Worm (Caenorhabditis elegans) whole organism, mixed stage, embryonic: ENCODE results near the gene wago-4.

Experiments used
- M03D4.4 ChIP-seq: sonication (generic microtip); optimal IDR thresholded peaks from 2 replicates; lab custom pipeline; 2017; ENCODE audit warnings: mild to moderate bottlenecking, missing genetic modification characterization, missing compliant biosample characterization
- bed-3 ChIP-seq: fragments of 200-800 bp; sonication (Bioruptor generic); optimal IDR thresholded peaks from 3 replicates; lab custom pipeline; 2018; ENCODE audit warnings: mild to moderate bottlenecking, missing genetic modification characterization, moderate library complexity, missing compliant biosample characterization
- blmp-1 ChIP-seq: fragments of 150-350 bp; optimal IDR thresholded peaks from 2 replicates; lab custom pipeline; 2014; ENCODE audit warnings: missing biosample characterization, missing genetic modification characterization
- ceh-39 ChIP-seq: fragments of 150-350 bp; optimal IDR thresholded peaks from 2 replicates; lab custom pipeline; 2014; ENCODE audit warnings: missing biosample characterization, missing genetic modification characterization
- ceh-43 ChIP-seq: fragments of 200-800 bp; sonication (Bioruptor generic); optimal IDR thresholded peaks from 2 replicates; lab custom pipeline; 2018; ENCODE audit warnings: mild to moderate bottlenecking, missing genetic modification characterization, moderate library complexity, missing compliant biosample characterization
- ceh-83 ChIP-seq: fragments of 200-800 bp; sonication (Bioruptor generic); optimal IDR thresholded peaks from 2 replicates; lab custom pipeline; 2018; ENCODE audit warnings: mild to moderate bottlenecking, missing genetic modification characterization, missing compliant biosample characterization
- ces-1 ChIP-seq: fragments of 150-350 bp; optimal IDR thresholded peaks from 2 replicates; lab custom pipeline; 2014; ENCODE audit warnings: missing biosample characterization, missing genetic modification reagents, missing genetic modification characterization
- cnd-1 ChIP-seq: fragments of 200-800 bp; sonication (Bioruptor generic); optimal IDR thresholded peaks from 2 replicates; lab custom pipeline; 2018; ENCODE audit warnings: mild to moderate bottlenecking, missing genetic modification characterization, missing compliant biosample characterization
- drap-1 ChIP-seq: fragments of 200-800 bp; sonication (Bioruptor generic); optimal IDR thresholded peaks from 3 replicates; lab custom pipeline; 2018; ENCODE audit warnings: mild to moderate bottlenecking, missing genetic modification characterization, missing compliant biosample characterization
- elt-1 ChIP-seq: sonication (generic microtip); optimal IDR thresholded peaks from 2 replicates; lab custom pipeline; 2017; ENCODE audit warnings: missing genetic modification characterization, mild to moderate bottlenecking, missing compliant biosample characterization, antibody characterized with exemption, moderate library complexity, borderline replicate concordance; ENCODE audit not compliant: insufficient read depth
- elt-3 ChIP-seq: fragments of 150-350 bp; optimal IDR thresholded peaks from 2 replicates; lab custom pipeline; 2014; ENCODE audit warnings: missing biosample characterization, missing genetic modification characterization
- flh-1 ChIP-seq: fragments of 200-800 bp; sonication (Bioruptor generic); optimal IDR thresholded peaks from 2 replicates; lab custom pipeline; 2018; ENCODE audit warnings: mild to moderate bottlenecking, missing genetic modification characterization, moderate library complexity, missing compliant biosample characterization
- ham-2 ChIP-seq: fragments of 200-800 bp; sonication (Bioruptor generic); optimal IDR thresholded peaks from 2 replicates; lab custom pipeline; 2018; ENCODE audit warnings: mild to moderate bottlenecking, missing genetic modification characterization, missing compliant biosample characterization
- hlh-1 ChIP-seq: fragments of 150-350 bp; optimal IDR thresholded peaks from 2 replicates; lab custom pipeline; 2014; ENCODE audit warnings: missing biosample characterization, missing genetic modification reagents, missing genetic modification characterization
- lin-13 ChIP-seq: fragments of 150-350 bp; optimal IDR thresholded peaks from 2 replicates; lab custom pipeline; 2014; ENCODE audit warnings: missing biosample characterization, missing genetic modification characterization
- lin-32 ChIP-seq: fragments of 200-800 bp; sonication (Bioruptor generic); optimal IDR thresholded peaks from 2 replicates; lab custom pipeline; 2018; ENCODE audit warnings: mild to moderate bottlenecking, missing genetic modification characterization, missing compliant biosample characterization
- lsy-2 ChIP-seq: fragments of 150-350 bp; optimal IDR thresholded peaks from 2 replicates; lab custom pipeline; 2014; ENCODE audit warnings: missing biosample characterization, missing genetic modification characterization
- mab-5 ChIP-seq: fragments of 150-350 bp; optimal IDR thresholded peaks from 2 replicates; lab custom pipeline; 2014; ENCODE audit warnings: missing biosample characterization, missing genetic modification characterization
- mep-1 ChIP-seq: fragments of 150-350 bp; optimal IDR thresholded peaks from 2 replicates; lab custom pipeline; 2017; ENCODE audit warnings: missing biosample characterization, missing genetic modification reagents, missing genetic modification characterization, inconsistent platforms
- mls-2 ChIP-seq: sonication (generic microtip); optimal IDR thresholded peaks from 2 replicates; lab custom pipeline; 2016; ENCODE audit warnings: mild to moderate bottlenecking, missing genetic modification characterization, moderate library complexity, missing compliant biosample characterization
- nhr-2 ChIP-seq: fragments of 150-350 bp; optimal IDR thresholded peaks from 2 replicates; lab custom pipeline; 2014; ENCODE audit warnings: missing biosample characterization, missing genetic modification characterization
- nhr-237 ChIP-seq: fragments of 150-350 bp; optimal IDR thresholded peaks from 2 replicates; lab custom pipeline; 2014; ENCODE audit warnings: missing biosample characterization, missing genetic modification characterization
- nhr-28 ChIP-seq: fragments of 150-350 bp; optimal IDR thresholded peaks from 2 replicates; lab custom pipeline; 2014; ENCODE audit warnings: missing biosample characterization, missing genetic modification characterization
- nhr-76 ChIP-seq: sonication (generic microtip); optimal IDR thresholded peaks from 2 replicates; lab custom pipeline; 2017; ENCODE audit warnings: missing biosample characterization, missing genetic modification characterization
- pha-4 ChIP-seq: fragments of 150-350 bp; optimal IDR thresholded peaks from 2 replicates; lab custom pipeline; 2018; ENCODE audit warnings: missing biosample characterization, missing genetic modification reagents, missing genetic modification characterization
- sem-2 ChIP-seq: fragments of 200-800 bp; sonication (Bioruptor generic); optimal IDR thresholded peaks from 2 replicates; lab custom pipeline; 2018; ENCODE audit warnings: mild to moderate bottlenecking, missing genetic modification characterization, missing compliant biosample characterization
- sptf-1 ChIP-seq: sonication (generic microtip); optimal IDR thresholded peaks from 2 replicates; lab custom pipeline; 2017; ENCODE audit warnings: mild to moderate bottlenecking, missing genetic modification characterization, moderate library complexity, missing compliant biosample characterization
- tbx-8 ChIP-seq: fragments of 200-800 bp; sonication (Bioruptor generic); optimal IDR thresholded peaks from 2 replicates; lab custom pipeline; 2018; ENCODE audit warnings: mild to moderate bottlenecking, missing genetic modification characterization, moderate library complexity, missing compliant biosample characterization
- unc-120 ChIP-seq: sonication (generic microtip); optimal IDR thresholded peaks from 2 replicates; lab custom pipeline; 2017; ENCODE audit warnings: missing genetic modification characterization, missing compliant biosample characterization; ENCODE audit not compliant: poor library complexity, severe bottlenecking
- unc-62 ChIP-seq: fragments of 150-350 bp; optimal IDR thresholded peaks from 2 replicates; lab custom pipeline; 2014; ENCODE audit warnings: missing biosample characterization, missing genetic modification reagents, missing genetic modification characterization
- zip-8 ChIP-seq: fragments of 150-350 bp; optimal IDR thresholded peaks from 2 replicates; lab custom pipeline; 2014; ENCODE audit warnings: missing biosample characterization, missing genetic modification characterization

Gene wago-4

DNA sequence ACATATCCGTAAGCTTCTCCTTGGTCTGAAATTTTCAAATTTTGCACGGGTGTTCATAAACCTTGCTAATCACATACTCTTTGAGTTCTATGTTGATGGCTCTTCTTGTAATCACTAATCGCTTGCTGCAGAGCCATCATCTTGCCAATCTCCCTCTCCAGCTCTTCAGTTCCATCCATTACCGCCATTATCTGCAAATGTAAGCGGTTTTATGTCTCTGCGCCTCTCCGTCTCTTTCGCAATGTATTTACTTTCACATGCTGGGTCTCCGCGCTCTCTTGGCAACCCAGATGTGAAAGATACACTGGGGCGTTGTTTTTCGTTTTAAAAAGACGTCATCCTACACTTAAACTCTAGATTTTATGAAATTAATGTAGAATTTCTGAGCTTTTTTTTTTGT, 33.9 kb downstream of the wago-4 start:
- TF ChIP-seq nhr-237 (tag; lab: Kevin White, UChicago) (no peak), lin-13 (tag; lab: Kevin White, UChicago) (no peak), mep-1 (tag; lab: Kevin White, UChicago) (no peak), lsy-2 (tag; lab: Kevin White, UChicago) (peak; percentile 24), unc-62 (GFP tag; lab: Kevin White, UChicago) (peak; percentile 34), zip-8 (tag; lab: Kevin White, UChicago) (no peak), unc-120 (tag; lab: Kevin White, UChicago) (peak; percentile 54), flh-1 (GFP tag; lab: Kevin White, UChicago) (no peak), elt-3 (no peak), ceh-83 (GFP tag; lab: Kevin White, UChicago) (no peak), mls-2 (tag; lab: Kevin White, UChicago) (no peak), sem-2 (GFP tag; lab: Kevin White, UChicago) (no peak), mab-5 (tag; lab: Kevin White, UChicago) (no peak), tbx-8 (no peak), ces-1 (peak; percentile 52), ceh-43 (GFP tag; lab: Kevin White, UChicago) (no peak), blmp-1 (tag; lab: Kevin White, UChicago) (no peak), ham-2 (peak; percentile 77), drap-1 (no peak), elt-1 (tag; lab: Kevin White, UChicago) (peak; percentile 24), hlh-1 (peak; percentile 1), cnd-1 (tag; lab: Kevin White, UChicago) (no peak), pha-4 (tag; lab: Kevin White, UChicago) (peak; percentile 61), sptf-1 (no peak), nhr-76 (tag; lab: Kevin White, UChicago) (no peak), nhr-28 (tag; lab: Kevin White, UChicago) (no peak), bed-3 (no peak), lin-32 (GFP tag; lab: Kevin White, UChicago) (no peak)

DNA sequence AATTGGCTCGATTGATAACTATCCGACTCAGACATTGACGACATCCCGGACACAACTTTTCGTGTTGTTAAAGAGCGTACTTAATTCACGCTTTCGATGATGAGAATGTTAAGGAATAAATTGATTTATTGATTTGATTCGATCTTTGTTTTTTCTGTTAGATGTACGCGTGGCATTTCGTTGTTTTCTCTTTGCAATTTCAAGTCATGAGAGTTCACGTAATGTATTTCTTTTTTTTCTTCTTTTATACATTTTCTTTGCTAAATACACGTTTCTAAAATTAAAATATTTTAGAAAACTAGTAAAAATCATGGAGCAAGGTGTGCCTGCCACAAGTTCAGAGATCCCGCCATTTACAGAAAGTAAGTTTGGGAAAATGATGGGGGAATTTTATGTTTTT, 35.3 kb downstream of the wago-4 start, which contains the start of the genes Y38F1A.1 and Y38F1A.2:
Gene Y38F1A.1, minus strand, starts transcription at position 101 of the 400 bp plus-strand sequence.
Gene Y38F1A.2, plus strand, starts transcription at position 289 of the 400 bp plus-strand sequence.
- TF ChIP-seq elt-3 (no peak), ceh-83 (GFP tag; lab: Kevin White, UChicago) (no peak), M03D4.4 (no peak), unc-62 (GFP tag; lab: Kevin White, UChicago) (no peak), cnd-1 (tag; lab: Kevin White, UChicago) (no peak), zip-8 (tag; lab: Kevin White, UChicago) (no peak), ceh-39 (tag; lab: Kevin White, UChicago) (no peak), mls-2 (tag; lab: Kevin White, UChicago) (no peak), nhr-2 (tag; lab: Kevin White, UChicago) (no peak), ham-2 (no peak), nhr-28 (tag; lab: Kevin White, UChicago) (no peak), lin-13 (tag; lab: Kevin White, UChicago) (no peak), lin-32 (GFP tag; lab: Kevin White, UChicago) (no peak), sptf-1 (no peak), tbx-8 (no peak), hlh-1 (no peak)

DNA sequence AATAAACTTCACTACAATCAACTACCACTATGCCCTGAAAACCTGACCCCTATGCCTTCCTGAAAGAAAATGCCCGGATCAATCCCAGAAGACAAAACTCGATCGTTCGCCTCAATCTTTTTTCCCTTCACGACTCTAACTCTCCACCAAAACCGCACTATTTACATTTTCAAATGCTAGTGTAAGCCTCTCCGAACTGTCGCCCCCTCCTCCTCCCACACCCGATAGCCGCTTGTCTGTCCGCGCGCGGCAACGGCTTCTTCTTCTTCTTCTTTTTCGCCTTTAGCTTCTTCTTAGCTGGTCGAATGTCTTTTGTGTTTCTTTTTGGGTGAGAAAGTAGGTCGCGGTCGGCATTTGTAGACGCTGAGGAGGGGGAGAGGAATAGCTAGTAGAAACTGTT, 40.9 kb downstream of the wago-4 start:
- TF ChIP-seq ham-2 (peak; percentile 81), mab-5 (tag; lab: Kevin White, UChicago) (no peak)

DNA sequence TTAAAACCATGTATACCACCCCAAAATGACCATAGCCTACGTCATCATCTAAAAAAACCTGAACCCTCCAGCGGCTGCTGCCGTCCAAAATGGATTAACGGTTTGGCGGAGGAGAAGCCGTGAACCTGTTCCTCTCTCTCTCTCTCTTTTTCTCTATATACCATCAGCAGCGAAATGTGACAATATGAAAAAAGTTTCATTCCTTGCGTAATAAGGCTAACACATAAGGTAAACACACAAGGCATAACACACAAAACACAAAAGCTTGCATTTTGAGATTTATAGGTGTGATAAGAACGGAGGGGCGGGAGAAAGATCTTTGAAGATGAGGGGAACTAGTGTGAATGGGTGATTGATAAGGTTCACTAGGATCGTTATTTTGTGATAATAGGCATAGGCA, 41.9 kb downstream of the wago-4 start:
- TF ChIP-seq bed-3 = no peak
- TF ChIP-seq unc-120 (tag; lab: Kevin White, UChicago) = no peak
- no peak for TF ChIP-seq mep-1 (tag; lab: Kevin White, UChicago)
- no peak for TF ChIP-seq cnd-1 (tag; lab: Kevin White, UChicago)
- no peak for TF ChIP-seq sem-2 (GFP tag; lab: Kevin White, UChicago)
- no peak for TF ChIP-seq elt-1 (tag; lab: Kevin White, UChicago)
- no peak for TF ChIP-seq ceh-39 (tag; lab: Kevin White, UChicago)
- no peak for TF ChIP-seq mls-2 (tag; lab: Kevin White, UChicago)
- no peak for TF ChIP-seq mab-5 (tag; lab: Kevin White, UChicago)
